Fruit fly (Drosophila melanogaster): ENCODE results near the gene Eph.

DNA sequence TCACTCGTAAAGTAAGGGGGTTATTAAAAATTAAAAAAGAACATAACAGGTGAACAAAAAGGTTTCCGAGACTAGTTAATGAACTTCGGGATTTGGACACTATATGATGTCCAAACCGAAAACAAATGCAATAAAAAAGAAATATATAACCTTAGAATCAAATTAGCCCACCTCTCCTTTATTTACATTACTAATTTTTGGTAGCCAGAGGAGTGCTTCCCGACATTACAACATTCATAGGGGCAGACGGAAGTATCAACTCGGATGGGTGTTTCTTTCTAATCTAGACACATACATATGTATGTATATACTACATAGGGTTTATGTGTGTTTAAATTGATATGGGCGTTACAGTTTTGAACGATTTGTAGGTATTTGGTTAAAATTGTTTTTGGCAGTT lies 51.6 kb downstream of the Eph start:
- TF ChIP-seq CG10267 (tag; optimal IDR thresholded peaks at IDR 0.05), result no peak
- TF ChIP-seq CG14050 (GFP tag; IDR thresholded peaks at IDR 0.05), result no peak
- no peak for TF ChIP-seq CG10321 (GFP tag; IDR thresholded peaks at IDR 0.05)
- TF ChIP-seq Gug (GFP tag; IDR thresholded peaks at IDR 0.05), result no peak
- TF ChIP-seq CG31365 (tag; optimal IDR thresholded peaks at IDR 0.05), result no peak
- TF ChIP-seq CG7987 (GFP tag; optimal IDR thresholded peaks at IDR 0.05), result no peak
- no peak for TF ChIP-seq CTCF (GFP tag; optimal IDR thresholded peaks at IDR 0.05)
- TF ChIP-seq Fer1 (GFP tag; optimal IDR thresholded peaks at IDR 0.05), result no peak
- no peak for TF ChIP-seq CG43689 (GFP tag; IDR thresholded peaks at IDR 0.05)
- no peak for TF ChIP-seq ro (GFP tag; IDR thresholded peaks at IDR 0.05)
- no peak for TF ChIP-seq Doc2 (GFP tag; IDR thresholded peaks at IDR 0.05)
- TF ChIP-seq CG16779 (GFP tag; IDR thresholded peaks at IDR 0.05), result no peak
- no peak for TF ChIP-seq sd (tag; optimal IDR thresholded peaks at IDR 0.05)
